Worm (Caenorhabditis elegans) whole organism, L4 larva: ENCODE measurements around the gene C01G12.13.

Source experiments
- dpl-1 ChIP-seq: fragments of 150-350 bp; optimal IDR thresholded peaks from 2 replicates; lab custom pipeline; 2014; ENCODE audit warnings: missing biosample characterization, missing genetic modification reagents, missing genetic modification characterization
- egl-27 ChIP-seq: sonication (generic microtip); optimal IDR thresholded peaks from 3 replicates; lab custom pipeline; 2017; ENCODE audit warnings: missing biosample characterization, missing genetic modification reagents, missing genetic modification characterization
- lir-3 ChIP-seq: sonication (generic microtip); optimal IDR thresholded peaks from 2 replicates; lab custom pipeline; 2016; ENCODE audit warnings: mild to moderate bottlenecking, missing genetic modification characterization, missing compliant biosample characterization
- saeg-2 ChIP-seq: fragments of 200-800 bp; sonication (Bioruptor generic); IDR thresholded peaks from 2 replicates; pipeline ENCODE4 v1.3.6; 2022; ENCODE audit warnings: missing genetic modification reagents, missing genetic modification characterization, missing compliant biosample characterization
- unc-62 ChIP-seq, 3 experiments: fragments of 150-350 bp in 1 of 3; sonication (generic microtip); optimal IDR thresholded peaks in 2 of 3; peaks in 1 of 3; 1 replicate in 1 of 3; 2 replicates in 2 of 3; lab custom pipeline; 2014 to 2017; ENCODE audit warnings: missing biosample characterization in 3 of 3, missing genetic modification characterization in 3 of 3, missing genetic modification reagents in 3 of 3, missing genotype in 1 of 3

ce11 chrII:14576429-14576828, at the start of gene C01G12.13:
- TF ChIP-seq egl-27 = no peak
- no peak for TF ChIP-seq lir-3 (tag; lab: Kevin White, UChicago)
- no peak for TF ChIP-seq unc-62 (GFP tag; optimal IDR thresholded peaks at IDR 0.05 in 1 of 2; lab: Kevin White, UChicago)
- TF ChIP-seq unc-62 (tag; optimal IDR thresholded peaks at IDR 0.05; lab: Kevin White, UChicago) = no peak
- TF ChIP-seq dpl-1 (GFP tag; lab: Kevin White, UChicago) = no peak
- TF ChIP-seq saeg-2 = no peak
